Worm (Caenorhabditis elegans) whole organism, early embryonic: Measurements from ENCODE around the gene cox-15.

Experiments
- F13C5.2 ChIP-seq: sonication (generic microtip); optimal IDR thresholded peaks from 2 replicates; lab custom pipeline; 2017; ENCODE audit warnings: mild to moderate bottlenecking, missing genetic modification characterization, inconsistent platforms, missing compliant biosample characterization
- aly-1 ChIP-seq: sonication (generic microtip); optimal IDR thresholded peaks from 2 replicates; lab custom pipeline; 2016; ENCODE audit warnings: missing genetic modification characterization, missing compliant biosample characterization
- ama-1 ChIP-seq: fragments of 150-350 bp; optimal IDR thresholded peaks from 2 replicates; lab custom pipeline; 2014
- ets-7 ChIP-seq: sonication (generic microtip); optimal IDR thresholded peaks from 2 replicates; lab custom pipeline; 2016; ENCODE audit warnings: missing genotype, missing genetic modification characterization, missing compliant biosample characterization
- flt-1 ChIP-seq: fragments of 200-800 bp; sonication (Bioruptor generic); IDR thresholded peaks from 2 replicates; pipeline ENCODE4 v1.3.6; 2022; ENCODE audit warnings: missing genetic modification characterization, missing compliant biosample characterization
- hmg-4 ChIP-seq: fragments of 200-800 bp; sonication (Bioruptor generic); optimal IDR thresholded peaks from 2 replicates; lab custom pipeline; 2018; ENCODE audit warnings: mild to moderate bottlenecking, missing genetic modification characterization, missing compliant biosample characterization
- hnd-1 ChIP-seq: sonication (generic microtip); optimal IDR thresholded peaks from 2 replicates; lab custom pipeline; 2016; ENCODE audit warnings: missing genetic modification characterization, missing compliant biosample characterization
- scrt-1 ChIP-seq: fragments of 200-800 bp; sonication (Bioruptor generic); IDR thresholded peaks from 2 replicates; pipeline ENCODE4 v1.3.6; 2022; ENCODE audit warnings: missing genetic modification characterization, missing compliant biosample characterization
- tbx-37 ChIP-seq: fragments of 200-800 bp; sonication (Bioruptor generic); conservative IDR thresholded peaks from 2 replicates; pipeline ENCODE4 v1.3.6; 2022; ENCODE audit warnings: missing genetic modification reagents, missing genetic modification characterization, missing compliant biosample characterization

- TF ChIP-seq hnd-1 (tag; lab: Kevin White, UChicago) (no peak), ama-1 (lab: Kevin White, UChicago) (no peak), tbx-37 (GFP tag; lab: Robert Waterston, UW) (no peak), scrt-1 (GFP tag; lab: Robert Waterston, UW) (no peak), hmg-4 (GFP tag; lab: Kevin White, UChicago) (no peak), ets-7 (tag; lab: Kevin White, UChicago) (no peak), aly-1 (no peak), flt-1 (GFP tag; lab: Robert Waterston, UW) (no peak), F13C5.2 (tag; lab: Kevin White, UChicago) (no peak)
These were observed 41.2 kb downstream of the cox-15 start for ce11 chrII:11193523-11193922.
